Fruit fly (Drosophila melanogaster) whole organism, embryonic: ENCODE measurements around the gene alphaKap4.

Experiments
- Aef1 ChIP-seq: fragments of 200-800 bp; sonication (Bioruptor generic); IDR thresholded peaks from 3 replicates; pipeline ENCODE4 v1.3.6; 2022; ENCODE audit warnings: missing biosample characterization, missing genetic modification characterization
- C15 ChIP-seq: fragments of 200-800 bp; sonication (Bioruptor generic); IDR thresholded peaks from 3 replicates; pipeline ENCODE4 v1.3.6; 2022; ENCODE audit warnings: missing biosample characterization, missing genetic modification characterization
- CG10366 ChIP-seq: fragments of 200-800 bp; sonication (Bioruptor generic); IDR thresholded peaks from 2 replicates; pipeline ENCODE4 v1.3.6; 2022; ENCODE audit warnings: missing biosample characterization, missing genetic modification characterization
- CG10462 ChIP-seq: fragments of 200-800 bp; sonication (Bioruptor generic); optimal IDR thresholded peaks from 2 replicates; lab custom pipeline; 2016; ENCODE audit warnings: missing biosample characterization, missing genetic modification characterization
- CG10654 ChIP-seq: fragments of 200-800 bp; sonication (Bioruptor generic); optimal IDR thresholded peaks from 2 replicates; lab custom pipeline; 2016; ENCODE audit warnings: missing biosample characterization, missing genetic modification characterization
- CG11560 ChIP-seq: fragments of 200-800 bp; sonication (Bioruptor generic); IDR thresholded peaks from 3 replicates; pipeline ENCODE4 v1.3.6; 2022; ENCODE audit warnings: missing biosample characterization, missing genetic modification characterization
- CG12744 ChIP-seq: fragments of 200-800 bp; sonication (Bioruptor generic); optimal IDR thresholded peaks from 2 replicates; lab custom pipeline; 2016; ENCODE audit warnings: missing biosample characterization, missing genetic modification characterization
- CG13287 ChIP-seq: fragments of 200-800 bp; sonication (Bioruptor generic); IDR thresholded peaks from 2 replicates; pipeline ENCODE4 v1.3.6; 2022; ENCODE audit warnings: missing biosample characterization, missing genetic modification characterization; ENCODE audit not compliant: partially characterized antibody
- CG13424 ChIP-seq: fragments of 200-800 bp; sonication (Bioruptor generic); optimal IDR thresholded peaks from 2 replicates; lab custom pipeline; 2019; ENCODE audit warnings: missing biosample characterization, mild to moderate bottlenecking, missing genetic modification characterization, moderate library complexity
- CG14050 ChIP-seq: fragments of 200-800 bp; sonication (Bioruptor generic); IDR thresholded peaks from 3 replicates; pipeline ENCODE4 v1.3.6; 2022; ENCODE audit warnings: missing biosample characterization, missing genetic modification characterization
- CG15696 ChIP-seq: fragments of 200-800 bp; sonication (Bioruptor generic); optimal IDR thresholded peaks from 2 replicates; lab custom pipeline; 2019; ENCODE audit warnings: missing biosample characterization, mild to moderate bottlenecking, missing genetic modification characterization, moderate library complexity
- CG16779 ChIP-seq: fragments of 200-800 bp; sonication (Bioruptor generic); IDR thresholded peaks from 2 replicates; pipeline ENCODE4 v1.3.6; 2022; ENCODE audit warnings: missing biosample characterization, missing genetic modification characterization
- CG1832 ChIP-seq: fragments of 200-800 bp; sonication (Bioruptor generic); optimal IDR thresholded peaks from 2 replicates; lab custom pipeline; 2017; ENCODE audit warnings: missing biosample characterization, mild to moderate bottlenecking, missing genetic modification characterization, inconsistent platforms
- CG2202 ChIP-seq: fragments of 200-800 bp; sonication (Bioruptor generic); optimal IDR thresholded peaks from 2 replicates; lab custom pipeline; 2018; ENCODE audit warnings: missing biosample characterization, mild to moderate bottlenecking, missing genetic modification characterization
- CG3163 ChIP-seq: fragments of 200-800 bp; sonication (Bioruptor generic); optimal IDR thresholded peaks from 3 replicates; lab custom pipeline; 2016; ENCODE audit warnings: missing biosample characterization, missing genetic modification characterization
- CG32767 ChIP-seq: fragments of 200-800 bp; sonication (Bioruptor generic); IDR thresholded peaks from 2 replicates; pipeline ENCODE4 v1.3.6; 2022; ENCODE audit warnings: missing biosample characterization, missing genetic modification characterization
- CG5245 ChIP-seq: fragments of 200-800 bp; sonication (Bioruptor generic); optimal IDR thresholded peaks from 3 replicates; lab custom pipeline; 2016; ENCODE audit warnings: missing biosample characterization, missing genetic modification characterization
- CG8290 ChIP-seq, 3 experiments: fragments of 200-800 bp; sonication (Bioruptor generic); optimal IDR thresholded peaks; 2 replicates each; lab custom pipeline; 2016 to 2019; ENCODE audit warnings: missing biosample characterization in 3 of 3, missing genetic modification characterization in 3 of 3, mild to moderate bottlenecking in 2 of 3, moderate library complexity in 1 of 3
- CG8478 ChIP-seq: fragments of >200 bp; optimal IDR thresholded peaks from 2 replicates; lab custom pipeline; 2018
- Chrac-16 ChIP-seq: fragments of 200-800 bp; sonication (Bioruptor generic); optimal IDR thresholded peaks from 3 replicates; lab custom pipeline; 2016; ENCODE audit warnings: missing biosample characterization, missing genetic modification characterization
- Dfd ChIP-seq, 2 experiments: fragments of >200 bp; optimal IDR thresholded peaks; 2 replicates each; lab custom pipeline; 2017; ENCODE audit warnings: missing biosample characterization in 2 of 2, missing genetic modification characterization in 2 of 2
- Dp ChIP-seq: fragments of 200-800 bp; sonication (Bioruptor generic); optimal IDR thresholded peaks from 2 replicates; lab custom pipeline; 2018; ENCODE audit warnings: missing biosample characterization, mild to moderate bottlenecking, missing genetic modification characterization, moderate library complexity
- Ets65A ChIP-seq: fragments of 200-800 bp; sonication (Bioruptor generic); peaks from one replicate; lab custom pipeline; 2016; ENCODE audit warnings: missing biosample characterization, missing genetic modification characterization
- HLH4C ChIP-seq: fragments of 200-800 bp; sonication (Bioruptor generic); IDR thresholded peaks from 3 replicates; pipeline ENCODE4 v1.3.6; 2022; ENCODE audit warnings: missing biosample characterization, missing genetic modification characterization; ENCODE audit not compliant: partially characterized antibody
- Kr ChIP-seq: fragments of 200-800 bp; sonication (Bioruptor generic); optimal IDR thresholded peaks from 2 replicates; lab custom pipeline; 2017; ENCODE audit warnings: missing biosample characterization, mild to moderate bottlenecking, missing genetic modification characterization
- Mes4 ChIP-seq: fragments of 200-800 bp; sonication (Bioruptor generic); optimal IDR thresholded peaks from 2 replicates; lab custom pipeline; 2016; ENCODE audit warnings: missing biosample characterization, missing genetic modification characterization
- Nf-YC ChIP-seq: fragments of 200-800 bp; optimal IDR thresholded peaks from 3 replicates; lab custom pipeline; 2019; ENCODE audit warnings: missing biosample characterization, mild to moderate bottlenecking, missing genetic modification characterization, moderate library complexity
- Rx ChIP-seq: fragments of 200-800 bp; sonication (Bioruptor generic); IDR thresholded peaks from 2 replicates; pipeline ENCODE4 v1.3.6; 2022; ENCODE audit warnings: missing biosample characterization, missing genetic modification characterization
- Scr ChIP-seq: fragments of 200-800 bp; sonication (Bioruptor generic); IDR thresholded peaks from 2 replicates; pipeline ENCODE4 v1.3.6; 2022; ENCODE audit warnings: missing biosample characterization, missing genetic modification characterization; ENCODE audit not compliant: partially characterized antibody
- Sry-β ChIP-seq: fragments of 200-800 bp; sonication (Bioruptor generic); optimal IDR thresholded peaks from 2 replicates; lab custom pipeline; 2018; ENCODE audit warnings: missing biosample characterization, mild to moderate bottlenecking, missing genetic modification characterization, moderate library complexity
- aop ChIP-seq: fragments of 200-800 bp; sonication (Bioruptor generic); IDR thresholded peaks from 2 replicates; pipeline ENCODE4 v1.3.6; 2022; ENCODE audit warnings: missing biosample characterization, missing genetic modification characterization
- az2 ChIP-seq: fragments of 200-800 bp; sonication (Bioruptor generic); optimal IDR thresholded peaks from 3 replicates; lab custom pipeline; 2016; ENCODE audit warnings: missing biosample characterization, missing genetic modification characterization
- bbx ChIP-seq: fragments of 200-800 bp; sonication (Bioruptor generic); IDR thresholded peaks from 2 replicates; pipeline ENCODE4 v1.3.6; 2022; ENCODE audit warnings: missing biosample characterization, missing genetic modification characterization; ENCODE audit not compliant: partially characterized antibody
- cwo ChIP-seq: fragments of 200-800 bp; sonication (Bioruptor generic); optimal IDR thresholded peaks from 3 replicates; lab custom pipeline; 2017; ENCODE audit warnings: missing biosample characterization, missing genetic modification characterization, mild to moderate bottlenecking, moderate library complexity, missing genetic modification reagents
- dysf ChIP-seq: fragments of 200-800 bp; sonication (Bioruptor generic); IDR thresholded peaks from 3 replicates; pipeline ENCODE4 v1.3.6; 2022; ENCODE audit warnings: missing biosample characterization, missing genetic modification characterization
- gce ChIP-seq: fragments of 200-800 bp; sonication (Bioruptor generic); IDR thresholded peaks from 3 replicates; pipeline ENCODE4 v1.3.6; 2022; ENCODE audit warnings: missing biosample characterization, missing genetic modification characterization
- grau ChIP-seq: fragments of 200-800 bp; optimal IDR thresholded peaks from 3 replicates; lab custom pipeline; 2019; ENCODE audit warnings: missing biosample characterization, mild to moderate bottlenecking, missing genetic modification characterization, moderate library complexity
- gt ChIP-seq: fragments of 200-800 bp; sonication (Bioruptor generic); IDR thresholded peaks from 2 replicates; pipeline ENCODE4 v1.3.6; 2022; ENCODE audit warnings: missing biosample characterization, missing genetic modification characterization
- inv ChIP-seq: fragments of 200-800 bp; sonication (Bioruptor generic); IDR thresholded peaks from 2 replicates; pipeline ENCODE4 v1.3.6; 2022; ENCODE audit warnings: missing biosample characterization, missing genetic modification characterization; ENCODE audit not compliant: partially characterized antibody
- lab ChIP-seq: fragments of 200-800 bp; sonication (Bioruptor generic); optimal IDR thresholded peaks from 3 replicates; lab custom pipeline; 2017; ENCODE audit warnings: missing biosample characterization, missing genetic modification characterization, mild to moderate bottlenecking, moderate library complexity, missing genetic modification reagents
- nmo ChIP-seq: fragments of 200-800 bp; sonication (Bioruptor generic); optimal IDR thresholded peaks from 2 replicates; lab custom pipeline; 2018; ENCODE audit warnings: missing biosample characterization, mild to moderate bottlenecking, missing genetic modification characterization, moderate library complexity
- onecut ChIP-seq: fragments of 200-800 bp; sonication (Bioruptor generic); IDR thresholded peaks from 2 replicates; pipeline ENCODE4 v1.3.6; 2022; ENCODE audit warnings: missing biosample characterization, missing genetic modification characterization
- peb ChIP-seq: fragments of 200-800 bp; sonication (Bioruptor generic); IDR thresholded peaks from 2 replicates; pipeline ENCODE4 v1.3.6; 2022; ENCODE audit warnings: missing biosample characterization, missing genetic modification characterization
- ranshi ChIP-seq: fragments of 200-800 bp; sonication (Bioruptor generic); IDR thresholded peaks from 2 replicates; pipeline ENCODE4 v1.3.6; 2022; ENCODE audit warnings: missing biosample characterization, missing genetic modification characterization
- repo ChIP-seq: fragments of 200-800 bp; sonication (Bioruptor generic); optimal IDR thresholded peaks from 2 replicates; lab custom pipeline; 2016; ENCODE audit warnings: missing biosample characterization, missing genetic modification characterization
- ro ChIP-seq: fragments of 200-800 bp; sonication (Bioruptor generic); IDR thresholded peaks from 2 replicates; pipeline ENCODE4 v1.3.6; 2022; ENCODE audit warnings: missing biosample characterization, missing genetic modification characterization
- run ChIP-seq: fragments of 200-800 bp; sonication (Bioruptor generic); optimal IDR thresholded peaks from 3 replicates; lab custom pipeline; 2018; ENCODE audit warnings: missing biosample characterization, mild to moderate bottlenecking, missing genetic modification characterization
- schlank ChIP-seq: fragments of 200-800 bp; sonication (Bioruptor generic); optimal IDR thresholded peaks from 2 replicates; lab custom pipeline; 2018; ENCODE audit warnings: missing biosample characterization, mild to moderate bottlenecking, missing genetic modification characterization
- scrt ChIP-seq: fragments of 200-800 bp; sonication (Bioruptor generic); optimal IDR thresholded peaks from 2 replicates; lab custom pipeline; 2018; ENCODE audit warnings: missing biosample characterization, mild to moderate bottlenecking, missing genetic modification characterization, moderate library complexity
- shn ChIP-seq: fragments of 200-800 bp; sonication (Bioruptor generic); optimal IDR thresholded peaks from 3 replicates; lab custom pipeline; 2016; ENCODE audit warnings: missing biosample characterization, missing genetic modification characterization
- stwl ChIP-seq: fragments of 200-800 bp; sonication (Bioruptor generic); optimal IDR thresholded peaks from 3 replicates; lab custom pipeline; 2018; ENCODE audit warnings: missing biosample characterization, mild to moderate bottlenecking, missing genetic modification characterization, moderate library complexity
- tna ChIP-seq: fragments of 200-800 bp; sonication (Bioruptor generic); IDR thresholded peaks from 2 replicates; pipeline ENCODE4 v1.3.6; 2022; ENCODE audit warnings: missing biosample characterization, missing genetic modification characterization; ENCODE audit not compliant: partially characterized antibody

alphaKap4 gene

dm6 chr3L:6054803-6055202 lies 44.0 kb upstream of the alphaKap4 start, which contains the start of gene tant (continued):
- TF ChIP-seq CG1832 (GFP tag; lab: Kevin White, UChicago) (no peak), scrt (GFP tag; lab: Kevin White, UChicago) (no peak), grau (tag; lab: Kevin White, UChicago) (no peak), CG2202 (tag; lab: Kevin White, UChicago) (no peak), Rx (no peak), Mes4 (no peak), az2 (GFP tag; lab: Kevin White, UChicago) (no peak), Aef1 (GFP tag; lab: Robert Waterston, UW) (no peak), Dfd (GFP tag; optimal IDR thresholded peaks at IDR 0.05; lab: Kevin White, UChicago) (no peak), aop (GFP tag; lab: Robert Waterston, UW) (no peak), tna (GFP tag; lab: Robert Waterston, UW) (peak; percentile 80), CG15696 (tag; lab: Kevin White, UChicago) (no peak), CG8290 (GFP tag; optimal IDR thresholded peaks at IDR 0.05; lab: Kevin White, UChicago) (peak; percentile 36), CG8290 (tag; optimal IDR thresholded peaks at IDR 0.05; lab: Kevin White, UChicago) (no peak), ro (GFP tag; lab: Robert Waterston, UW) (no peak), bbx (GFP tag; lab: Robert Waterston, UW) (peak; percentile 85), CG32767 (GFP tag; lab: Robert Waterston, UW) (no peak), Ets65A (GFP tag; lab: Kevin White, UChicago) (peak; percentile 96), CG13424 (tag; lab: Kevin White, UChicago) (no peak), HLH4C (GFP tag; lab: Robert Waterston, UW) (peak; percentile 89), peb (no peak), Scr (GFP tag; lab: Robert Waterston, UW) (peak; percentile 95), CG10654 (GFP tag; lab: Kevin White, UChicago) (no peak), CG10462 (GFP tag; lab: Kevin White, UChicago) (no peak), dysf (GFP tag; lab: Robert Waterston, UW) (no peak), lab (no peak), CG11560 (tag; lab: Robert Waterston, UW) (peak; percentile 40; the same call in 2 of the 3 replicates), nmo (GFP tag; lab: Kevin White, UChicago) (peak; percentile 77), CG5245 (GFP tag; lab: Kevin White, UChicago) (no peak), CG14050 (GFP tag; lab: Robert Waterston, UW) (no peak), C15 (GFP tag; lab: Robert Waterston, UW) (no peak), repo (GFP tag; lab: Kevin White, UChicago) (no peak), run (tag; lab: Kevin White, UChicago) (no peak), Sry-β (GFP tag; lab: Kevin White, UChicago) (no peak), Chrac-16 (no peak), onecut (no peak), shn (peak; percentile 16), ranshi (GFP tag; lab: Robert Waterston, UW) (no peak), CG12744 (GFP tag; lab: Kevin White, UChicago) (no peak), CG10366 (no peak), Kr (no peak), gt (GFP tag; lab: Robert Waterston, UW) (no peak), inv (GFP tag; lab: Robert Waterston, UW) (peak; percentile 92), CG3163 (GFP tag; lab: Kevin White, UChicago) (no peak), CG13287 (GFP tag; lab: Robert Waterston, UW) (peak; percentile 92), cwo (GFP tag; lab: Kevin White, UChicago) (no peak), Nf-YC (peak; percentile 95), schlank (tag; lab: Kevin White, UChicago) (no peak), gce (GFP tag; lab: Robert Waterston, UW) (no peak), CG16779 (no peak), Dp (GFP tag; lab: Kevin White, UChicago) (peak; percentile 73), CG8478 (lab: Kevin White, UChicago) (peak; percentile 96), stwl (tag; lab: Kevin White, UChicago) (peak; percentile 58)
